Worm (Caenorhabditis elegans): Measurements from ENCODE around the gene F27B10.1.
"Not testable (repeated sequence)": the region's sequence is repeated elsewhere in the genome, so short reads cannot be mapped to it uniquely, and the experiment has no call there.

F27B10.1 gene

DNA sequence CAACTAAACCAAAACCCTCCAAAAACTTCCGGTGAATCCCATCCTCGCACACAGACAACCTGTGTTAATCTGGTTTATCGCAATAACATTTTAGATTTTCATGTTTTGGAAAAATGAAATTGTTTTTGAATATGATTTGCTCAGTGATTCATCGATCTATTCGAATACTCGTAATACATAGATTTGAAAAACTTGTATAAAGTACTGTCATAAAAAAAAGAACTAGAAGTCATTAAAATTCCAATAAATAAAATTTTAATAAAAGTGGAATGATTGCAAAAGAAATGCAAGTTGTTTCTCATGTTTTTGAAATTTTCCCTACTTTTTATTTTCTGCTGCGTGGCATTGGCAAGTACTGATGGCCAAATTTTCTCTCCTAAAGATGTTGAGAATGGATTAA is 17.8 kb upstream of the F27B10.1 start, which contains the start of gene spig-8:
Gene spig-8, plus strand, starts transcription at position 301 of the 400 bp plus-strand sequence.
- no peak for TF ChIP-seq mab-5 (tag; optimal IDR thresholded peaks at IDR 0.05)
- no peak for TF ChIP-seq nhr-2 (tag; optimal IDR thresholded peaks at IDR 0.05)
- TF ChIP-seq elt-3 (tag; optimal IDR thresholded peaks at IDR 0.05): no peak
- TF ChIP-seq ceh-39 (tag; optimal IDR thresholded peaks at IDR 0.05): no peak
- no peak for TF ChIP-seq nhr-28 (tag; optimal IDR thresholded peaks at IDR 0.05)
- no peak for TF ChIP-seq M03D4.4 (tag; optimal IDR thresholded peaks at IDR 0.05)
- TF ChIP-seq unc-39 (tag; optimal IDR thresholded peaks at IDR 0.05): no peak
- TF ChIP-seq ceh-43 (GFP tag; optimal IDR thresholded peaks at IDR 0.05): no peak
- TF ChIP-seq sem-2 (GFP tag; optimal IDR thresholded peaks at IDR 0.05): no peak
- TF ChIP-seq elt-1 (tag; optimal IDR thresholded peaks at IDR 0.05; ENCODE audit: borderline replicate concordance, insufficient read depth): no peak
- no peak for TF ChIP-seq ztf-11 (tag; optimal IDR thresholded peaks at IDR 0.05)
- no peak for TF ChIP-seq unc-120 (tag; optimal IDR thresholded peaks at IDR 0.05; ENCODE audit: poor library complexity, severe bottlenecking)
- no peak for TF ChIP-seq flh-1 (GFP tag; optimal IDR thresholded peaks at IDR 0.05)
- TF ChIP-seq cnd-1 (tag; optimal IDR thresholded peaks at IDR 0.05): no peak
- no peak for TF ChIP-seq blmp-1 (tag; optimal IDR thresholded peaks at IDR 0.05)
- TF ChIP-seq nhr-237 (tag; optimal IDR thresholded peaks at IDR 0.05): no peak
- TF ChIP-seq nhr-76 (tag; optimal IDR thresholded peaks at IDR 0.05): no peak
- TF ChIP-seq pha-4 (tag; optimal IDR thresholded peaks at IDR 0.05): no peak

DNA sequence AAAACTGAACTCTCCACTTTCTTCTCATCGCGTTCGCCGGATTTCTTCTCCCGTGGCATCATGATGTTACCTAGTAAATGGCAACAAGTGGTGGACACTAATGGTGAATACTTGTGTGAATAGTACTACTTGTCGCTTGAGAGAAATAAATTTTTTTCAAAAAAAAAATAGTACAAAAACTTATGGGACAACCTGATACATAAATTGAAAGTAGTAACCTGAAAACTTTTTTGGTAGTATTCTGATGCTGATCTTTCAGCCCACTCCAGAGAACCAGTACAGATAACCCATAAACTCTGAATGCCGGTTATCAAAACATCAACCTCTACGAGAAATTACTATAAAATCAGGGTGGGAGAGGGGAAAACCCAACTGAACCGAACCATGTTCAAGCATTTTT is 14.6 kb upstream of the F27B10.1 start, which contains the start of gene Y57E12AL.2:
Gene Y57E12AL.2, plus strand, starts transcription at position 301 of the 400 bp plus-strand sequence.
- not testable (repeated sequence) for TF ChIP-seq elt-3 (tag; optimal IDR thresholded peaks at IDR 0.05); ceh-43 (GFP tag; optimal IDR thresholded peaks at IDR 0.05); blmp-1 (tag; optimal IDR thresholded peaks at IDR 0.05)

DNA sequence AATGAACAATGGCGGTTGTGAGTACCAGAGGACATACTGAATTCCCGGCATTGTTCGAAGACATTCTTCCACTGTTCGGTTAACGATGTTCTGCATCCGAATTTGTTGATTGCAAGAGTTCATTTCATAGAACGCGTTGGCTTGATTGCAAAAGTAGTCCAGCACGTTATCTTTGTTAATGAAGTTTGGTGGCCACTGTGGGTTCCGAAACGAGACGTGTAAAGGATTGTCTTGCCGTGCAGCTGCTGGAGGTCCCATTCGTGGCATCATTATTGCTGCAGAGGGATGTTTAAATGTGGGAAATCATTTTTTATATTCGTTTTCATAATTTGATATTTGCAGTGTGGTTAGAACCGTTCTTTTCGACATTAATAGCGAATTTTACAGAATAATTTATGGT is 13.1 kb upstream of the F27B10.1 start, which contains the start of gene mdt-6:
Gene mdt-6, minus strand, starts transcription at position 275 of the 400 bp plus-strand sequence.
- no peak for TF ChIP-seq zip-8 (tag; optimal IDR thresholded peaks at IDR 0.05)
- no peak for TF ChIP-seq nhr-76 (tag; optimal IDR thresholded peaks at IDR 0.05)
- no peak for TF ChIP-seq ceh-43 (GFP tag; optimal IDR thresholded peaks at IDR 0.05)
- TF ChIP-seq ham-2 (GFP tag; optimal IDR thresholded peaks at IDR 0.05): no peak
- no peak for TF ChIP-seq bed-3 (GFP tag; optimal IDR thresholded peaks at IDR 0.05)
- no peak for TF ChIP-seq sem-2 (GFP tag; optimal IDR thresholded peaks at IDR 0.05)
- no peak for TF ChIP-seq lin-32 (GFP tag; optimal IDR thresholded peaks at IDR 0.05)
- no peak for TF ChIP-seq ceh-83 (GFP tag; optimal IDR thresholded peaks at IDR 0.05)
- TF ChIP-seq flh-1 (GFP tag; optimal IDR thresholded peaks at IDR 0.05): no peak
- no peak for TF ChIP-seq cnd-1 (tag; optimal IDR thresholded peaks at IDR 0.05)
- TF ChIP-seq snpc-4 (tag; optimal IDR thresholded peaks at IDR 0.05): no peak
- TF ChIP-seq unc-39 (tag; optimal IDR thresholded peaks at IDR 0.05): no peak
- no peak for TF ChIP-seq tbx-8 (GFP tag; optimal IDR thresholded peaks at IDR 0.05)
- no peak for TF ChIP-seq M03D4.4 (tag; optimal IDR thresholded peaks at IDR 0.05)
- TF ChIP-seq ces-1 (GFP tag; optimal IDR thresholded peaks at IDR 0.05): no peak
- no peak for TF ChIP-seq nhr-28 (tag; optimal IDR thresholded peaks at IDR 0.05)
- no peak for TF ChIP-seq nhr-12 (tag; optimal IDR thresholded peaks at IDR 0.05)
- no peak for TF ChIP-seq pha-4 (tag; optimal IDR thresholded peaks at IDR 0.05)
- TF ChIP-seq nhr-237 (tag; optimal IDR thresholded peaks at IDR 0.05): no peak
- TF ChIP-seq ztf-11 (tag; optimal IDR thresholded peaks at IDR 0.05): no peak

DNA sequence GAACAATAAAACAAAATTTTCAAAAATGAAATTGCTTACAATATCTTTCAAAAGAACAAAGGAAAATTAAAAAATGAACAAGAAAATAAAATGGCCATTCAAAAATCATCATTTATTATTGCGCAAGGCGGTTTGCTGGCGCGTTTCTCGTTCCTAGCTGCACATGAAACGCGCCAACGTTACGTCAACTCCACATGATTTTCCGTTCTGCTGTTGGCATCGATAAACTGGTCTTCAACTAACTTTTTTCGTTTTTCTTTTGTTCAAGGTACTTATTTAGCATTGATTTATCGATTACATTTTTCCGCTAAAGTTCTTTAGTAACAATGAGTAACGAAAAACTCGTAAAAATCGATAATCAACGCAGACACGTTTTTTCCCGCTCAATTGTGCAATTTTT is 12.0 kb upstream of the F27B10.1 start, which contains the start of the genes Y57E12AL.6 and Y57E12AL.1:
Gene Y57E12AL.6, minus strand, starts transcription at position 75 of the 400 bp plus-strand sequence.
Gene Y57E12AL.1, plus strand, starts transcription at position 135 of the 400 bp plus-strand sequence.
- peak; percentile 89 for TF ChIP-seq sptf-1 (tag; optimal IDR thresholded peaks at IDR 0.05)
- peak; percentile 53 for TF ChIP-seq cnd-1 (tag; optimal IDR thresholded peaks at IDR 0.05)
- peak; percentile 71 for TF ChIP-seq zip-8 (tag; optimal IDR thresholded peaks at IDR 0.05)
- TF ChIP-seq ces-1 (GFP tag; optimal IDR thresholded peaks at IDR 0.05): peak; percentile 37
- peak; percentile 1 for TF ChIP-seq drap-1 (GFP tag; optimal IDR thresholded peaks at IDR 0.05)
- TF ChIP-seq flh-1 (GFP tag; optimal IDR thresholded peaks at IDR 0.05): no peak
- peak; percentile 78 for TF ChIP-seq M03D4.4 (tag; optimal IDR thresholded peaks at IDR 0.05)
- TF ChIP-seq mls-2 (tag; optimal IDR thresholded peaks at IDR 0.05): peak; percentile 72
- peak; percentile 67 for TF ChIP-seq nhr-237 (tag; optimal IDR thresholded peaks at IDR 0.05)
- TF ChIP-seq mep-1 (tag; optimal IDR thresholded peaks at IDR 0.05): peak; percentile 71
- peak; percentile 35 for TF ChIP-seq hlh-1 (tag; optimal IDR thresholded peaks at IDR 0.05)
- no peak for TF ChIP-seq unc-39 (tag; optimal IDR thresholded peaks at IDR 0.05)
- TF ChIP-seq bed-3 (GFP tag; optimal IDR thresholded peaks at IDR 0.05): peak; percentile 39
- TF ChIP-seq lsy-2 (tag; optimal IDR thresholded peaks at IDR 0.05): peak; percentile 73
- no peak for TF ChIP-seq snpc-4 (tag; optimal IDR thresholded peaks at IDR 0.05)
- no peak for TF ChIP-seq tbx-8 (GFP tag; optimal IDR thresholded peaks at IDR 0.05)
- TF ChIP-seq ceh-39 (tag; optimal IDR thresholded peaks at IDR 0.05): peak; percentile 56
- TF ChIP-seq lin-13 (tag; optimal IDR thresholded peaks at IDR 0.05): peak; percentile 80
- peak; percentile 10 for TF ChIP-seq unc-62 (GFP tag; optimal IDR thresholded peaks at IDR 0.05)
- TF ChIP-seq ham-2 (GFP tag; optimal IDR thresholded peaks at IDR 0.05): peak; percentile 14
- TF ChIP-seq nhr-12 (tag; optimal IDR thresholded peaks at IDR 0.05): no peak
- TF ChIP-seq ceh-43 (GFP tag; optimal IDR thresholded peaks at IDR 0.05): peak; percentile 68
- peak; percentile 11 for TF ChIP-seq sem-2 (GFP tag; optimal IDR thresholded peaks at IDR 0.05)
- TF ChIP-seq unc-120 (tag; optimal IDR thresholded peaks at IDR 0.05; ENCODE audit: poor library complexity, severe bottlenecking): peak; percentile 55
- TF ChIP-seq lin-32 (GFP tag; optimal IDR thresholded peaks at IDR 0.05): peak; percentile 12
- no peak for TF ChIP-seq ceh-83 (GFP tag; optimal IDR thresholded peaks at IDR 0.05)
- peak; percentile 23 for TF ChIP-seq pha-4 (tag; optimal IDR thresholded peaks at IDR 0.05)

Data from whole organism, mixed stage, embryonic.